Fruit fly (Drosophila melanogaster) whole organism, embryonic: ENCODE measurements around the gene CG6839.

Source experiments
- Asciz ChIP-seq: fragments of 200-800 bp; sonication (Bioruptor generic); optimal IDR thresholded peaks from 2 replicates; lab custom pipeline; 2017; ENCODE audit warnings: missing biosample characterization, mild to moderate bottlenecking, missing genetic modification characterization, missing genetic modification reagents
- Bdp1 ChIP-seq: fragments of 200-800 bp; sonication (Bioruptor generic); optimal IDR thresholded peaks from 3 replicates; lab custom pipeline; 2016; ENCODE audit warnings: missing biosample characterization, missing genetic modification characterization
- BtbVII ChIP-seq: fragments of 200-800 bp; sonication (Bioruptor generic); optimal IDR thresholded peaks from 3 replicates; lab custom pipeline; 2017; ENCODE audit warnings: missing biosample characterization, mild to moderate bottlenecking, missing genetic modification characterization
- CG10267 ChIP-seq: fragments of 200-800 bp; sonication (Bioruptor generic); optimal IDR thresholded peaks from 2 replicates; lab custom pipeline; 2018; ENCODE audit warnings: missing biosample characterization, mild to moderate bottlenecking, missing genetic modification characterization, moderate library complexity
- CG10321 ChIP-seq: fragments of 200-800 bp; sonication (Bioruptor generic); IDR thresholded peaks from 2 replicates; pipeline ENCODE4 v1.3.6; 2022; ENCODE audit warnings: missing biosample characterization, missing genetic modification characterization
- CG11696 ChIP-seq: fragments of 200-800 bp; sonication (Bioruptor generic); IDR thresholded peaks from 2 replicates; pipeline ENCODE4 v1.3.6; 2022; ENCODE audit warnings: missing biosample characterization, missing genetic modification characterization
- CG12659 ChIP-seq: fragments of 200-800 bp; sonication (Bioruptor generic); optimal IDR thresholded peaks from 3 replicates; lab custom pipeline; 2017; ENCODE audit warnings: mild to moderate bottlenecking, missing biosample characterization, missing genetic modification reagents, missing genetic modification characterization
- CG12942 ChIP-seq: fragments of 200-800 bp; sonication (Bioruptor generic); optimal IDR thresholded peaks from 3 replicates; lab custom pipeline; 2016; ENCODE audit warnings: missing biosample characterization, missing genetic modification characterization
- CG14710 ChIP-seq: fragments of 200-800 bp; sonication (Bioruptor generic); optimal IDR thresholded peaks from 3 replicates; lab custom pipeline; 2019; ENCODE audit warnings: missing biosample characterization, mild to moderate bottlenecking, missing genetic modification characterization, moderate library complexity
- CG15073 ChIP-seq: fragments of 200-800 bp; sonication (Bioruptor generic); optimal IDR thresholded peaks from 2 replicates; lab custom pipeline; 2016; ENCODE audit warnings: missing biosample characterization, missing genetic modification characterization
- CG15479 ChIP-seq: fragments of 200-800 bp; sonication (Bioruptor generic); optimal IDR thresholded peaks from 3 replicates; lab custom pipeline; 2019; ENCODE audit warnings: missing biosample characterization, mild to moderate bottlenecking, missing genetic modification characterization, moderate library complexity
- CG1647 ChIP-seq: fragments of 200-800 bp; sonication (Bioruptor generic); optimal IDR thresholded peaks from 3 replicates; lab custom pipeline; 2016; ENCODE audit warnings: missing biosample characterization, missing genetic modification characterization
- CG17361 ChIP-seq: fragments of 200-800 bp; sonication (Bioruptor generic); IDR thresholded peaks from 3 replicates; pipeline ENCODE4 v1.3.6; 2022; ENCODE audit warnings: missing biosample characterization, missing genetic modification characterization
- CG17385 ChIP-seq: fragments of 200-800 bp; sonication (Bioruptor generic); optimal IDR thresholded peaks from 3 replicates; lab custom pipeline; 2018; ENCODE audit warnings: missing biosample characterization, mild to moderate bottlenecking, missing genetic modification characterization
- CG18764 ChIP-seq: fragments of 200-800 bp; sonication (Bioruptor generic); optimal IDR thresholded peaks from 3 replicates; lab custom pipeline; 2016; ENCODE audit warnings: missing biosample characterization, missing genetic modification characterization
- CG31224 ChIP-seq: fragments of 200-800 bp; sonication (Bioruptor generic); IDR thresholded peaks from 2 replicates; pipeline ENCODE4 v1.3.6; 2022; ENCODE audit warnings: missing biosample characterization, missing genetic modification characterization
- CG3163 ChIP-seq: fragments of 200-800 bp; sonication (Bioruptor generic); optimal IDR thresholded peaks from 3 replicates; lab custom pipeline; 2016; ENCODE audit warnings: missing biosample characterization, missing genetic modification characterization
- CG3407 ChIP-seq: fragments of 200-800 bp; sonication (Bioruptor generic); optimal IDR thresholded peaks from 2 replicates; lab custom pipeline; 2018; ENCODE audit warnings: missing biosample characterization, mild to moderate bottlenecking, missing genetic modification characterization
- CG6854 ChIP-seq: fragments of 200-800 bp; sonication (Bioruptor generic); optimal IDR thresholded peaks from 3 replicates; lab custom pipeline; 2017; ENCODE audit warnings: missing biosample characterization, mild to moderate bottlenecking, missing genetic modification characterization
- CG7987 ChIP-seq: fragments of 200-800 bp; sonication (Bioruptor generic); optimal IDR thresholded peaks from 2 replicates; lab custom pipeline; 2018; ENCODE audit warnings: missing biosample characterization, mild to moderate bottlenecking, missing genetic modification characterization, moderate library complexity
- CG9609 ChIP-seq: fragments of 200-800 bp; sonication (Bioruptor generic); optimal IDR thresholded peaks from 3 replicates; lab custom pipeline; 2016; ENCODE audit warnings: missing biosample characterization, missing genetic modification characterization
- CkIIα-i1 ChIP-seq: fragments of 200-800 bp; sonication (Bioruptor generic); IDR thresholded peaks from 2 replicates; pipeline ENCODE4 v1.3.6; 2022; ENCODE audit warnings: missing biosample characterization, missing genetic modification characterization
- Deaf1 ChIP-seq: fragments of 200-800 bp; optimal IDR thresholded peaks from 3 replicates; lab custom pipeline; 2019; ENCODE audit warnings: missing biosample characterization, mild to moderate bottlenecking, missing genetic modification characterization, moderate library complexity
- Dek ChIP-seq: fragments of 200-800 bp; sonication (Bioruptor generic); optimal IDR thresholded peaks from 3 replicates; lab custom pipeline; 2019; ENCODE audit warnings: missing biosample characterization, mild to moderate bottlenecking, missing genetic modification characterization, moderate library complexity
- Dref ChIP-seq: fragments of 200-800 bp; sonication (Bioruptor generic); IDR thresholded peaks from 2 replicates; pipeline ENCODE4 v1.3.6; 2022; ENCODE audit warnings: missing biosample characterization, missing genetic modification characterization
- ERR ChIP-seq: fragments of 200-800 bp; sonication (Bioruptor generic); optimal IDR thresholded peaks from 2 replicates; lab custom pipeline; 2016; ENCODE audit warnings: missing biosample characterization, missing genetic modification characterization
- Hr3 ChIP-seq: fragments of 200-800 bp; sonication (Bioruptor generic); optimal IDR thresholded peaks from 3 replicates; lab custom pipeline; 2016; ENCODE audit warnings: missing biosample characterization, missing genetic modification characterization
- Hr39 ChIP-seq: fragments of >200 bp; optimal IDR thresholded peaks from 2 replicates; lab custom pipeline; 2017
- Meics ChIP-seq: fragments of 200-800 bp; sonication (Bioruptor generic); optimal IDR thresholded peaks from 2 replicates; lab custom pipeline; 2017; ENCODE audit warnings: missing biosample characterization, mild to moderate bottlenecking, missing genetic modification characterization
- Rx ChIP-seq: fragments of 200-800 bp; sonication (Bioruptor generic); IDR thresholded peaks from 2 replicates; pipeline ENCODE4 v1.3.6; 2022; ENCODE audit warnings: missing biosample characterization, missing genetic modification characterization
- Sry-β ChIP-seq: fragments of 200-800 bp; sonication (Bioruptor generic); optimal IDR thresholded peaks from 2 replicates; lab custom pipeline; 2018; ENCODE audit warnings: missing biosample characterization, mild to moderate bottlenecking, missing genetic modification characterization, moderate library complexity
- Ssrp ChIP-seq: fragments of 200-800 bp; sonication (Bioruptor generic); optimal IDR thresholded peaks from 2 replicates; lab custom pipeline; 2018; ENCODE audit warnings: missing biosample characterization, mild to moderate bottlenecking, missing genetic modification characterization, moderate library complexity
- abd-A ChIP-seq: fragments of 200-800 bp; sonication (Bioruptor generic); optimal IDR thresholded peaks from 3 replicates; lab custom pipeline; 2019; ENCODE audit warnings: missing biosample characterization, mild to moderate bottlenecking, missing genetic modification characterization, moderate library complexity
- al ChIP-seq: fragments of 200-800 bp; sonication (Bioruptor generic); IDR thresholded peaks from 2 replicates; pipeline ENCODE4 v1.3.6; 2022; ENCODE audit warnings: missing biosample characterization, missing genetic modification characterization
- aop ChIP-seq: fragments of 200-800 bp; sonication (Bioruptor generic); IDR thresholded peaks from 2 replicates; pipeline ENCODE4 v1.3.6; 2022; ENCODE audit warnings: missing biosample characterization, missing genetic modification characterization
- ash1 ChIP-seq: fragments of 200-800 bp; sonication (Bioruptor generic); optimal IDR thresholded peaks from 2 replicates; lab custom pipeline; 2018; ENCODE audit warnings: missing biosample characterization, mild to moderate bottlenecking, missing genetic modification characterization
- ato ChIP-seq: fragments of 200-800 bp; sonication (Bioruptor generic); IDR thresholded peaks from 2 replicates; pipeline ENCODE4 v1.3.6; 2022; ENCODE audit warnings: missing biosample characterization, missing genetic modification characterization; ENCODE audit not compliant: partially characterized antibody
- az2 ChIP-seq: fragments of 200-800 bp; sonication (Bioruptor generic); optimal IDR thresholded peaks from 3 replicates; lab custom pipeline; 2016; ENCODE audit warnings: missing biosample characterization, missing genetic modification characterization
- bbx ChIP-seq: fragments of 200-800 bp; sonication (Bioruptor generic); IDR thresholded peaks from 2 replicates; pipeline ENCODE4 v1.3.6; 2022; ENCODE audit warnings: missing biosample characterization, missing genetic modification characterization; ENCODE audit not compliant: partially characterized antibody
- cas ChIP-seq: fragments of 200-800 bp; sonication (Bioruptor generic); IDR thresholded peaks from 2 replicates; pipeline ENCODE4 v1.3.6; 2022; ENCODE audit warnings: missing biosample characterization, missing genetic modification characterization
- chif ChIP-seq, 2 experiments: fragments of 200-800 bp; sonication (Bioruptor generic); optimal IDR thresholded peaks; 3 replicates each; lab custom pipeline; 2016; ENCODE audit warnings: missing biosample characterization in 2 of 2, missing genetic modification characterization in 2 of 2
- da ChIP-seq: fragments of 200-800 bp; sonication (Bioruptor generic); optimal IDR thresholded peaks from 2 replicates; lab custom pipeline; 2016; ENCODE audit warnings: missing biosample characterization, missing genetic modification characterization
- danr ChIP-seq: fragments of 200-800 bp; sonication (Bioruptor generic); IDR thresholded peaks from 2 replicates; pipeline ENCODE4 v1.3.6; 2022; ENCODE audit warnings: missing biosample characterization, missing genetic modification characterization
- dysf ChIP-seq: fragments of 200-800 bp; sonication (Bioruptor generic); IDR thresholded peaks from 3 replicates; pipeline ENCODE4 v1.3.6; 2022; ENCODE audit warnings: missing biosample characterization, missing genetic modification characterization
- hb ChIP-seq: fragments of 200-800 bp; sonication (Bioruptor generic); IDR thresholded peaks from 3 replicates; pipeline ENCODE4 v1.3.6; 2022; ENCODE audit warnings: missing biosample characterization, missing genetic modification characterization; ENCODE audit not compliant: partially characterized antibody
- hkb ChIP-seq, 2 experiments: fragments of 200-800 bp in 1 of 2; fragments of >200 bp in 1 of 2; sonication (Bioruptor generic) in 1 of 2; IDR thresholded peaks in 1 of 2; optimal IDR thresholded peaks in 1 of 2; 2 replicates each; pipeline versions ENCODE4 v1.3.6 to Lab custom; 2017 to 2022; ENCODE audit warnings: missing biosample characterization in 1 of 2, missing genetic modification characterization in 1 of 2
- ind ChIP-seq: fragments of 200-800 bp; sonication (Bioruptor generic); optimal IDR thresholded peaks from 3 replicates; lab custom pipeline; 2016; ENCODE audit warnings: missing biosample characterization, missing genetic modification characterization
- knrl ChIP-seq: fragments of 200-800 bp; sonication (Bioruptor generic); IDR thresholded peaks from 3 replicates; pipeline ENCODE4 v1.3.6; 2022; ENCODE audit warnings: missing biosample characterization, missing genetic modification characterization; ENCODE audit not compliant: partially characterized antibody
- lab ChIP-seq: fragments of 200-800 bp; sonication (Bioruptor generic); optimal IDR thresholded peaks from 3 replicates; lab custom pipeline; 2017; ENCODE audit warnings: missing biosample characterization, missing genetic modification characterization, mild to moderate bottlenecking, moderate library complexity, missing genetic modification reagents
- pho ChIP-seq: fragments of 200-800 bp; sonication (Bioruptor generic); optimal IDR thresholded peaks from 2 replicates; lab custom pipeline; 2016; ENCODE audit warnings: missing biosample characterization, missing genetic modification characterization
- sima ChIP-seq: fragments of 200-800 bp; sonication (Bioruptor generic); optimal IDR thresholded peaks from 2 replicates; lab custom pipeline; 2016; ENCODE audit warnings: missing biosample characterization, missing genetic modification characterization
- trem ChIP-seq: fragments of 200-800 bp; optimal IDR thresholded peaks from 3 replicates; lab custom pipeline; 2019; ENCODE audit warnings: missing biosample characterization, mild to moderate bottlenecking, missing genetic modification characterization, moderate library complexity

CG6839 gene

DNA sequence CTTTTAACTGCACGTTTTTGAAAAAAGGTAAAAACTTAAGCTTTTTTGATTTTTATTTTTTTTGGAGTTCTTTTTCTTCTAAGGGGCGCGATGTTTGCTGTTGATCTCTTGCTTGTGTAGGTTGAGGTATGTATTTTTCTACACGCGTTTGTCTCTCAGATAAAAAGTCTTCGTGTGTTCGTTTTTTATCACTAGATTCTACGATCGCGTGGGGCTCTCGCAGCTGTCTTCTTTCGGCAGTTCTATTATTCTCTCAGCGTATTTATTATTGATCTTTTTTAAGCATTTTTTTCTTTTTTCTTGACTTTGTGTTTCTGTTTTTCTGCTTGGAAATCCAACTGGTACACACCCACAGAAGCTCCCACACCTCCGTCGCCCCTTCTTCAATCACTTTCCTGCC lies 22.3 kb upstream of the CG6839 start (continued):
- no peak for TF ChIP-seq CG15073 (GFP tag; lab: Kevin White, UChicago)
- TF ChIP-seq CG9609: no peak
- no peak for TF ChIP-seq Bdp1
- no peak for TF ChIP-seq CG1647 (GFP tag; lab: Kevin White, UChicago)
- TF ChIP-seq Hr39 (lab: Kevin White, UChicago): no peak
- no peak for TF ChIP-seq CG3163 (GFP tag; lab: Kevin White, UChicago)
- TF ChIP-seq ind (GFP tag; lab: Kevin White, UChicago): no peak
- no peak for TF ChIP-seq ERR (GFP tag; lab: Kevin White, UChicago)
- TF ChIP-seq aop: no peak
- no peak for TF ChIP-seq al (GFP tag; lab: Robert Waterston, UW)
- no peak for TF ChIP-seq CG7987 (GFP tag; lab: Kevin White, UChicago)
- no peak for TF ChIP-seq knrl (GFP tag; lab: Robert Waterston, UW)
- TF ChIP-seq CG15479 (GFP tag; lab: Kevin White, UChicago): no peak
- no peak for TF ChIP-seq Rx (GFP tag; lab: Robert Waterston, UW)
- TF ChIP-seq abd-A (tag; lab: Kevin White, UChicago): peak; percentile 40
- peak; percentile 31 for TF ChIP-seq BtbVII
- no peak for TF ChIP-seq trem (tag; lab: Kevin White, UChicago)
- no peak for TF ChIP-seq az2 (GFP tag; lab: Kevin White, UChicago)
- TF ChIP-seq sima (GFP tag; lab: Kevin White, UChicago): no peak
- no peak for TF ChIP-seq Asciz (GFP tag; lab: Kevin White, UChicago)
- no peak for TF ChIP-seq CG17385
- TF ChIP-seq Deaf1: peak; percentile 88
- peak; percentile 55 for TF ChIP-seq lab
- no peak for TF ChIP-seq Dref
- no peak for TF ChIP-seq CG12942 (GFP tag; lab: Kevin White, UChicago)
- no peak for TF ChIP-seq CkIIα-i1 (GFP tag; lab: Robert Waterston, UW)
- no peak for TF ChIP-seq CG11696 (GFP tag; lab: Robert Waterston, UW)
- no peak for TF ChIP-seq hkb (optimal IDR thresholded peaks at IDR 0.05; lab: Kevin White, UChicago)
- 0 out of 2 replicates have a peak, but pooled peaks have one; percentile 16 for TF ChIP-seq hkb (GFP tag; IDR thresholded peaks at IDR 0.05; lab: Robert Waterston, UW)
- no peak for TF ChIP-seq CG18764 (GFP tag; lab: Kevin White, UChicago)
- TF ChIP-seq Hr3: no peak
- TF ChIP-seq hb (GFP tag; lab: Robert Waterston, UW): no peak
- no peak for TF ChIP-seq ato (GFP tag; lab: Robert Waterston, UW)
- no peak for TF ChIP-seq Ssrp (tag; lab: Kevin White, UChicago)
- no peak for TF ChIP-seq CG10267 (tag; lab: Kevin White, UChicago)
- no peak for TF ChIP-seq CG14710 (tag; lab: Kevin White, UChicago)
- TF ChIP-seq chif (GFP tag; optimal IDR thresholded peaks at IDR 0.05; lab: Kevin White, UChicago): no peak
- no peak for TF ChIP-seq CG10321 (GFP tag; lab: Robert Waterston, UW)
- TF ChIP-seq pho (GFP tag; lab: Kevin White, UChicago): no peak
- TF ChIP-seq dysf (GFP tag; lab: Robert Waterston, UW): no peak
- TF ChIP-seq Meics: no peak
- TF ChIP-seq Dek (tag; lab: Kevin White, UChicago): no peak
- TF ChIP-seq cas (GFP tag; lab: Robert Waterston, UW): no peak
- TF ChIP-seq CG17361 (GFP tag; lab: Robert Waterston, UW): no peak
- TF ChIP-seq Sry-β (GFP tag; lab: Kevin White, UChicago): no peak
- no peak for TF ChIP-seq da (GFP tag; lab: Kevin White, UChicago)
- no peak for TF ChIP-seq danr
- TF ChIP-seq CG3407 (GFP tag; lab: Kevin White, UChicago): no peak
- no peak for TF ChIP-seq CG12659 (GFP tag; lab: Kevin White, UChicago)
- TF ChIP-seq bbx (GFP tag; lab: Robert Waterston, UW): no peak
- TF ChIP-seq ash1 (GFP tag; lab: Kevin White, UChicago): no peak
- no peak for TF ChIP-seq CG31224 (GFP tag; lab: Robert Waterston, UW)
- no peak for TF ChIP-seq CG6854 (GFP tag; lab: Kevin White, UChicago)
